Worm (Caenorhabditis elegans) whole organism, L4 larva: Measurements from ENCODE around the gene rsf-1.

Source experiments
- ceh-82 ChIP-seq: sonication (generic microtip); optimal IDR thresholded peaks from 2 replicates; lab custom pipeline; 2017; ENCODE audit warnings: missing biosample characterization, missing genetic modification characterization
- fkh-10 ChIP-seq: fragments of 150-350 bp; optimal IDR thresholded peaks from 2 replicates; lab custom pipeline; 2014; ENCODE audit warnings: missing biosample characterization, missing genetic modification reagents, missing genetic modification characterization
- nhr-42 ChIP-seq: fragments of 200-800 bp; sonication (Bioruptor generic); IDR thresholded peaks from 2 replicates; pipeline ENCODE4 v1.3.6; 2022; ENCODE audit warnings: missing genetic modification characterization, missing compliant biosample characterization
- nhr-77 ChIP-seq: fragments of 150-350 bp; optimal IDR thresholded peaks from 2 replicates; lab custom pipeline; 2014; ENCODE audit warnings: missing biosample characterization, missing genetic modification characterization
- pha-4 ChIP-seq, 2 experiments: fragments of 150-350 bp in 1 of 2; fragments of 200-800 bp in 1 of 2; sonication (Bioruptor generic) in 1 of 2; IDR thresholded peaks in 1 of 2; optimal IDR thresholded peaks in 1 of 2; 2 replicates each; pipeline versions ENCODE4 v1.3.6 to Lab custom; 2014 to 2022; ENCODE audit warnings: missing genetic modification characterization in 2 of 2, missing genetic modification reagents in 2 of 2, missing biosample characterization in 1 of 2, missing compliant biosample characterization in 1 of 2
- pqm-1 ChIP-seq: sonication (generic microtip); optimal IDR thresholded peaks from 2 replicates; lab custom pipeline; 2017; ENCODE audit warnings: missing biosample characterization, missing genetic modification characterization
- zfp-3 ChIP-seq: fragments of 200-800 bp; sonication (Bioruptor generic); conservative IDR thresholded peaks from 2 replicates; pipeline ENCODE4 v1.3.6; 2022; ENCODE audit warnings: missing genetic modification reagents, missing genetic modification characterization, missing compliant biosample characterization

- TF ChIP-seq fkh-10 (GFP tag; lab: Kevin White, UChicago) (no peak), nhr-42 (no peak), nhr-77 (tag; lab: Kevin White, UChicago) (no peak), ceh-82 (no peak), zfp-3 (GFP tag; lab: Robert Waterston, UW) (no peak), pqm-1 (tag; lab: Kevin White, UChicago) (no peak), pha-4 (GFP tag; IDR thresholded peaks at IDR 0.05; lab: Robert Waterston, UW) (no peak), pha-4 (tag; optimal IDR thresholded peaks at IDR 0.05; lab: Kevin White, UChicago) (no peak)
These were observed 1.8 kb downstream of the rsf-1 start for ce11 chrII:11307953-11308352.
